Worm (Caenorhabditis elegans): Measurements from ENCODE around the gene tsp-6.

DNA sequence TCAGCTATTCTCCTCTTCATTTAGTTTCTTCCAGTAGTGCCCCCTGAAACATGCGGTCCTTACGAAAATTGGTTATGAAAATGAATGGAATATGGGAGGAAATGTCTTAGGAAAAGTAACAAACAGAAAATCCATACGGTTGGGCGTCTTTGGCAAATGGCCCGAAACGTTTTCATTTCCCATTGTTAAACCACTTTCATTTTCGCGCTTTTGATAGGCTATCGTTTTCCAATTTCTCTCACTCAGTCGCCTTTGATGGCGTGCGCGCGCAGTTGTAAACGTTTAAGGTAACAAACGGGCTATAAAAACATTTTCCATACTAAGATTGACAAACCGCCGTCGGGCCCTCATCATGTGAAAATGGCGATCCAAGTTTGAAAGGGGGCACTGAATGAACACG, 25.2 kb upstream of the tsp-6 start:
- TF ChIP-seq dve-1 (tag; optimal IDR thresholded peaks at IDR 0.05) = no peak
- no peak for TF ChIP-seq pqm-1 (tag; optimal IDR thresholded peaks at IDR 0.05)
- TF ChIP-seq pha-4 (tag; optimal IDR thresholded peaks at IDR 0.05) = no peak
- TF ChIP-seq C38D4.7 (GFP tag; optimal IDR thresholded peaks at IDR 0.05) = no peak
- TF ChIP-seq ama-1 (optimal IDR thresholded peaks at IDR 0.05) = no peak
- no peak for TF ChIP-seq ceh-2 (tag; optimal IDR thresholded peaks at IDR 0.05)
- no peak for TF ChIP-seq dmd-4 (tag; optimal IDR thresholded peaks at IDR 0.05; ENCODE audit: borderline replicate concordance)
- TF ChIP-seq unc-55 (GFP tag; optimal IDR thresholded peaks at IDR 0.05) = no peak
- no peak for TF ChIP-seq nfya-1 (tag; optimal IDR thresholded peaks at IDR 0.05)
- TF ChIP-seq hlh-8 (tag; optimal IDR thresholded peaks at IDR 0.05) = no peak
- no peak for TF ChIP-seq elt-2 (tag; optimal IDR thresholded peaks at IDR 0.05)
- no peak for TF ChIP-seq ceh-18 (tag; optimal IDR thresholded peaks at IDR 0.05)
- TF ChIP-seq ceh-30 (tag; optimal IDR thresholded peaks at IDR 0.05) = no peak
- no peak for TF ChIP-seq ceh-6 (GFP tag; optimal IDR thresholded peaks at IDR 0.05)

Measured in whole organism, late embryonic.